Worm (Caenorhabditis elegans) whole organism, late embryonic: Measurements from ENCODE around the gene mct-3.

Experiments used
- ceh-19 ChIP-seq: fragments of 200-800 bp; sonication (Bioruptor generic); optimal IDR thresholded peaks from 2 replicates; lab custom pipeline; 2018; ENCODE audit warnings: mild to moderate bottlenecking, missing genetic modification characterization, missing compliant biosample characterization
- fkh-10 ChIP-seq: fragments of 150-350 bp; optimal IDR thresholded peaks from 2 replicates; lab custom pipeline; 2014; ENCODE audit warnings: missing biosample characterization, missing genetic modification reagents, missing genetic modification characterization
- gmeb-2 ChIP-seq: sonication (generic microtip); optimal IDR thresholded peaks from 2 replicates; lab custom pipeline; 2016; ENCODE audit warnings: missing genetic modification characterization, inconsistent platforms, missing compliant biosample characterization
- hlh-8 ChIP-seq: sonication (generic microtip); optimal IDR thresholded peaks from 2 replicates; lab custom pipeline; 2016; ENCODE audit warnings: missing genotype, missing genetic modification characterization, missing compliant biosample characterization
- nfya-1 ChIP-seq: sonication (generic microtip); optimal IDR thresholded peaks from 2 replicates; lab custom pipeline; 2017; ENCODE audit warnings: missing genetic modification characterization, mild to moderate bottlenecking, missing compliant biosample characterization, antibody characterized with exemption, moderate library complexity
- pat-9 ChIP-seq: fragments of 200-800 bp; sonication (Bioruptor generic); optimal IDR thresholded peaks from 2 replicates; lab custom pipeline; 2018; ENCODE audit warnings: mild to moderate bottlenecking, missing genetic modification characterization, moderate library complexity, missing compliant biosample characterization
- unc-55 ChIP-seq: sonication (generic microtip); optimal IDR thresholded peaks from 2 replicates; lab custom pipeline; 2017; ENCODE audit warnings: missing biosample characterization, missing genetic modification reagents, missing genetic modification characterization

DNA sequence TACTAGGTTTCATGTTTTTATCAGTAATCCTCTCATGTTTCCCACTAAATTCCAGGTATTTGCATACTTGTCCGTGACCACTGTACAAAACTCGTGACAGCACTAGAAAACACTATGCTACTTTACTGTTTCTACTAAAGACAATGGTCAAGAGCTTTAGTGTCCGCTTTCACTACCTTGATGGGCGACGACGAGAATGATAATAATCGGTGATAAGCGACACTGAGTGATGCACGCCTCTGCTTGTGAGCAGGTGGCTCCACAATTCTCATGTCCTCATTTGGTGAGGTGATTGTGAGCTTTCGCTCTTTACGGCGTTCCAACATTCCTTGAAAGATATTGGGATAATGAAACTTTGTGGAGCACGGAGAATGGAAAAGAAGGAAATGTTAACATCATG lies 49.5 kb upstream of the mct-3 start:
- TF ChIP-seq gmeb-2 (tag; lab: Kevin White, UChicago) (no peak), pat-9 (tag; lab: Kevin White, UChicago) (no peak), unc-55 (no peak), ceh-19 (no peak), nfya-1 (tag; lab: Kevin White, UChicago) (no peak), hlh-8 (tag; lab: Kevin White, UChicago) (no peak), fkh-10 (no peak)
